Worm (Caenorhabditis elegans) whole organism, mixed stage, embryonic: ENCODE measurements around the gene Y41C4A.12.

Source experiments
- M03D4.4 ChIP-seq: sonication (generic microtip); optimal IDR thresholded peaks from 2 replicates; lab custom pipeline; 2017; ENCODE audit warnings: mild to moderate bottlenecking, missing genetic modification characterization, missing compliant biosample characterization
- blmp-1 ChIP-seq: fragments of 150-350 bp; optimal IDR thresholded peaks from 2 replicates; lab custom pipeline; 2014; ENCODE audit warnings: missing biosample characterization, missing genetic modification characterization
- ceh-39 ChIP-seq: fragments of 150-350 bp; optimal IDR thresholded peaks from 2 replicates; lab custom pipeline; 2014; ENCODE audit warnings: missing biosample characterization, missing genetic modification characterization
- ceh-43 ChIP-seq: fragments of 200-800 bp; sonication (Bioruptor generic); optimal IDR thresholded peaks from 2 replicates; lab custom pipeline; 2018; ENCODE audit warnings: mild to moderate bottlenecking, missing genetic modification characterization, moderate library complexity, missing compliant biosample characterization
- ceh-83 ChIP-seq: fragments of 200-800 bp; sonication (Bioruptor generic); optimal IDR thresholded peaks from 2 replicates; lab custom pipeline; 2018; ENCODE audit warnings: mild to moderate bottlenecking, missing genetic modification characterization, missing compliant biosample characterization
- ces-1 ChIP-seq: fragments of 150-350 bp; optimal IDR thresholded peaks from 2 replicates; lab custom pipeline; 2014; ENCODE audit warnings: missing biosample characterization, missing genetic modification reagents, missing genetic modification characterization
- cnd-1 ChIP-seq: fragments of 200-800 bp; sonication (Bioruptor generic); optimal IDR thresholded peaks from 2 replicates; lab custom pipeline; 2018; ENCODE audit warnings: mild to moderate bottlenecking, missing genetic modification characterization, missing compliant biosample characterization
- drap-1 ChIP-seq: fragments of 200-800 bp; sonication (Bioruptor generic); optimal IDR thresholded peaks from 3 replicates; lab custom pipeline; 2018; ENCODE audit warnings: mild to moderate bottlenecking, missing genetic modification characterization, missing compliant biosample characterization
- elt-1 ChIP-seq: sonication (generic microtip); optimal IDR thresholded peaks from 2 replicates; lab custom pipeline; 2017; ENCODE audit warnings: missing genetic modification characterization, mild to moderate bottlenecking, missing compliant biosample characterization, antibody characterized with exemption, moderate library complexity, borderline replicate concordance; ENCODE audit not compliant: insufficient read depth
- elt-3 ChIP-seq: fragments of 150-350 bp; optimal IDR thresholded peaks from 2 replicates; lab custom pipeline; 2014; ENCODE audit warnings: missing biosample characterization, missing genetic modification characterization
- flh-1 ChIP-seq: fragments of 200-800 bp; sonication (Bioruptor generic); optimal IDR thresholded peaks from 2 replicates; lab custom pipeline; 2018; ENCODE audit warnings: mild to moderate bottlenecking, missing genetic modification characterization, moderate library complexity, missing compliant biosample characterization
- ham-2 ChIP-seq: fragments of 200-800 bp; sonication (Bioruptor generic); optimal IDR thresholded peaks from 2 replicates; lab custom pipeline; 2018; ENCODE audit warnings: mild to moderate bottlenecking, missing genetic modification characterization, missing compliant biosample characterization
- hlh-1 ChIP-seq: fragments of 150-350 bp; optimal IDR thresholded peaks from 2 replicates; lab custom pipeline; 2014; ENCODE audit warnings: missing biosample characterization, missing genetic modification reagents, missing genetic modification characterization
- lin-13 ChIP-seq: fragments of 150-350 bp; optimal IDR thresholded peaks from 2 replicates; lab custom pipeline; 2014; ENCODE audit warnings: missing biosample characterization, missing genetic modification characterization
- lin-32 ChIP-seq: fragments of 200-800 bp; sonication (Bioruptor generic); optimal IDR thresholded peaks from 2 replicates; lab custom pipeline; 2018; ENCODE audit warnings: mild to moderate bottlenecking, missing genetic modification characterization, missing compliant biosample characterization
- mab-5 ChIP-seq: fragments of 150-350 bp; optimal IDR thresholded peaks from 2 replicates; lab custom pipeline; 2014; ENCODE audit warnings: missing biosample characterization, missing genetic modification characterization
- mep-1 ChIP-seq: fragments of 150-350 bp; optimal IDR thresholded peaks from 2 replicates; lab custom pipeline; 2017; ENCODE audit warnings: missing biosample characterization, missing genetic modification reagents, missing genetic modification characterization, inconsistent platforms
- mls-2 ChIP-seq: sonication (generic microtip); optimal IDR thresholded peaks from 2 replicates; lab custom pipeline; 2016; ENCODE audit warnings: mild to moderate bottlenecking, missing genetic modification characterization, moderate library complexity, missing compliant biosample characterization
- nhr-12 ChIP-seq: fragments of 150-350 bp; optimal IDR thresholded peaks from 2 replicates; lab custom pipeline; 2014; ENCODE audit warnings: missing biosample characterization, missing genetic modification characterization
- nhr-237 ChIP-seq: fragments of 150-350 bp; optimal IDR thresholded peaks from 2 replicates; lab custom pipeline; 2014; ENCODE audit warnings: missing biosample characterization, missing genetic modification characterization
- nhr-76 ChIP-seq: sonication (generic microtip); optimal IDR thresholded peaks from 2 replicates; lab custom pipeline; 2017; ENCODE audit warnings: missing biosample characterization, missing genetic modification characterization
- snpc-4 ChIP-seq: fragments of 150-350 bp; optimal IDR thresholded peaks from 2 replicates; lab custom pipeline; 2014; ENCODE audit warnings: missing biosample characterization, missing genetic modification characterization
- sptf-1 ChIP-seq: sonication (generic microtip); optimal IDR thresholded peaks from 2 replicates; lab custom pipeline; 2017; ENCODE audit warnings: mild to moderate bottlenecking, missing genetic modification characterization, moderate library complexity, missing compliant biosample characterization
- tbx-8 ChIP-seq: fragments of 200-800 bp; sonication (Bioruptor generic); optimal IDR thresholded peaks from 2 replicates; lab custom pipeline; 2018; ENCODE audit warnings: mild to moderate bottlenecking, missing genetic modification characterization, moderate library complexity, missing compliant biosample characterization
- unc-120 ChIP-seq: sonication (generic microtip); optimal IDR thresholded peaks from 2 replicates; lab custom pipeline; 2017; ENCODE audit warnings: missing genetic modification characterization, missing compliant biosample characterization; ENCODE audit not compliant: poor library complexity, severe bottlenecking
- unc-39 ChIP-seq: fragments of 150-350 bp; optimal IDR thresholded peaks from 2 replicates; lab custom pipeline; 2014; ENCODE audit warnings: missing biosample characterization, missing genetic modification characterization
- unc-62 ChIP-seq: fragments of 150-350 bp; optimal IDR thresholded peaks from 2 replicates; lab custom pipeline; 2014; ENCODE audit warnings: missing biosample characterization, missing genetic modification reagents, missing genetic modification characterization
- zip-8 ChIP-seq: fragments of 150-350 bp; optimal IDR thresholded peaks from 2 replicates; lab custom pipeline; 2014; ENCODE audit warnings: missing biosample characterization, missing genetic modification characterization
- ztf-11 ChIP-seq: fragments of 150-350 bp; optimal IDR thresholded peaks from 2 replicates; lab custom pipeline; 2014; ENCODE audit warnings: missing biosample characterization, missing genetic modification characterization

Y41C4A.12 gene

DNA sequence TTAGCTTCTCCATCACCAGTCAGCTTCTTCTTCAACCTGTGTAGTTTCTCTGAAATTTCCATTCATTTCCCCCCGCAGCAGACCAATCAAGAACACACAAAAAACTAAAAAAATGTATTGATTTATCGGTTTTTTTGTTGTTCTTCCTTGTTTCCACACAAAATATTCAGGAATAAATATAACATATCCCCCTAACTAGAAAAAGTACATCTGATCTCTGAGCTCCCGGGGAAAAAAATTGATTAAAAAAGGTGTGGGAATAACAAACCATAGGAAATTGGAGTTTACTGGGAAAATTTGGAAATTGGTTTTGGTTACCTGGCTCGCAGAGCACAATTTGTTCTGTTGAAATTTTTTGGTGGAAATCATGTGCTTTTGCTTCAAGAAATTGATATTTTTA is 31.5 kb downstream of the Y41C4A.12 start, which contains the start of gene Y41C4A.22:
TSS of gene Y41C4A.22 (plus strand) at position 301 of the 400 bp plus-strand sequence.
- TF ChIP-seq nhr-237 (tag; lab: Kevin White, UChicago) (no peak), elt-3 (tag; lab: Kevin White, UChicago) (no peak), ces-1 (GFP tag; lab: Kevin White, UChicago) (no peak)

DNA sequence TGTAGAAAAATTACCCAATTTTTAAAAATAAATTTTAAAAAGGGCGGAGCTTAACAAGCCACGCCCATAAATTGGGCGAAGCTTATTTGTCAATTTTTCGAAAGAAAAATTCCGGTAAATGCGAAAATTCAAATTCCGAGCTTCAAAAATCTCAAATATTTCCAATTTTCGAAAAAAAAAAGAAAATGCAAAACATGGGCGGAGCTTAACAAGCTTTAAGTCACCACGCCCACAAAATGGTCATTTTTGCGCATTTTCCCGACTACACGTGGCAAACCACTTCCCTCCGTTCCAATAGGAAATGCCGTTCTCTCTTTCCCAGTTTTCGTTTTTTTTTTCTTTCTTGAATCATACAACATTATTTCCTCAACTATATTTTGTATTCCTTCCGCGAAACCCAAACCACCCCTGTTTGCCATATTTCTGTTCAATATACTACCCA is 32.0 kb downstream of the Y41C4A.12 start:
- TF ChIP-seq cnd-1 (tag; lab: Kevin White, UChicago) (no peak), unc-62 (no peak), mep-1 (tag; lab: Kevin White, UChicago) (no peak), ham-2 (no peak)

ce11 chrIII:11692380-11692779 is 34.1 kb downstream of the Y41C4A.12 start:
- TF ChIP-seq elt-1 (tag; lab: Kevin White, UChicago) (no peak), ceh-43 (no peak), nhr-12 (no peak), ceh-39 (tag; lab: Kevin White, UChicago) (no peak), sptf-1 (no peak), M03D4.4 (tag; lab: Kevin White, UChicago) (no peak), ces-1 (GFP tag; lab: Kevin White, UChicago) (no peak), nhr-76 (tag; lab: Kevin White, UChicago) (no peak), mab-5 (tag; lab: Kevin White, UChicago) (no peak), cnd-1 (tag; lab: Kevin White, UChicago) (no peak), snpc-4 (tag; lab: Kevin White, UChicago) (no peak), ztf-11 (no peak), drap-1 (GFP tag; lab: Kevin White, UChicago) (no peak), hlh-1 (tag; lab: Kevin White, UChicago) (no peak), unc-120 (no peak), tbx-8 (GFP tag; lab: Kevin White, UChicago) (no peak), ceh-83 (no peak)

DNA sequence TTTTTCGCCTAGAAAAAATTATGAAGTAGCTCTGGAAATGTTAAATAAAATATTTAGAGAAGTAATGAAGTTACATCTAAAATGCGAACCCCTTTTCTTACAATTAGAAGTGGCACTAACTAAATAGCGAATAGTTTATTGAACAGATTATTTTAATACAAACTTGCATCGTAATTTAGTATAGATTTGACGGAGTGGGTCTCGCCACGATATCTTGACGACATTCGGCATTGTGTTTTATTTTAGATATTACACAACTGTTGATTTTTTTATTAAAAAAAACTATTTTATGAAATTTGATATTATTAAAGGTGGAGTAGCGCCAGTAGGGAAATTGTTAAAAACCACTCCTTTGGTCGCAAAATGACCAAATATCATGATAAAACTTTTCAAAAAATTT is 36.6 kb downstream of the Y41C4A.12 start:
- TF ChIP-seq flh-1, result no peak
- no peak for TF ChIP-seq unc-39
- no peak for TF ChIP-seq nhr-12
- TF ChIP-seq mep-1 (tag; lab: Kevin White, UChicago), result no peak
- TF ChIP-seq elt-3 (tag; lab: Kevin White, UChicago), result no peak
- TF ChIP-seq lin-32 (GFP tag; lab: Kevin White, UChicago), result no peak
- TF ChIP-seq zip-8 (tag; lab: Kevin White, UChicago), result no peak
- no peak for TF ChIP-seq elt-1 (tag; lab: Kevin White, UChicago)
- TF ChIP-seq hlh-1 (tag; lab: Kevin White, UChicago), result no peak
- TF ChIP-seq mls-2 (tag; lab: Kevin White, UChicago), result no peak
- no peak for TF ChIP-seq M03D4.4 (tag; lab: Kevin White, UChicago)
- no peak for TF ChIP-seq ham-2

- no peak for TF ChIP-seq unc-39
- peak; percentile 68 for TF ChIP-seq elt-3 (tag; lab: Kevin White, UChicago)
- no peak for TF ChIP-seq lin-32 (GFP tag; lab: Kevin White, UChicago)
- TF ChIP-seq elt-1 (tag; lab: Kevin White, UChicago), result peak; percentile 78
- no peak for TF ChIP-seq blmp-1 (tag; lab: Kevin White, UChicago)
Measured at ce11 chrIII:11689303-11689702, 37.2 kb downstream of the Y41C4A.12 start.

ce11 chrIII:11684770-11685169 is 41.7 kb downstream of the Y41C4A.12 start:
- TF ChIP-seq lin-13 (tag; lab: Kevin White, UChicago) (no peak), unc-62 (no peak), flh-1 (no peak), ceh-43 (no peak), nhr-12 (no peak), zip-8 (tag; lab: Kevin White, UChicago) (peak; percentile 70)
